Worm (Caenorhabditis elegans) whole organism, late embryonic: ENCODE measurements around the gene ipla-3.

Experiments used
- C08G9.2 ChIP-seq: sonication (generic microtip); optimal IDR thresholded peaks from 2 replicates; lab custom pipeline; 2016; ENCODE audit warnings: mild to moderate bottlenecking, missing genetic modification characterization, moderate library complexity, missing compliant biosample characterization
- C38D4.7 ChIP-seq: fragments of 200-800 bp; sonication (Bioruptor generic); optimal IDR thresholded peaks from 2 replicates; lab custom pipeline; 2018; ENCODE audit warnings: mild to moderate bottlenecking, missing genetic modification characterization, moderate library complexity, missing compliant biosample characterization
- F13H6.1 ChIP-seq: sonication (generic microtip); optimal IDR thresholded peaks from 2 replicates; lab custom pipeline; 2016; ENCODE audit warnings: missing genetic modification characterization, missing compliant biosample characterization
- K02D7.2 ChIP-seq: sonication (generic microtip); optimal IDR thresholded peaks from 2 replicates; lab custom pipeline; 2017; ENCODE audit warnings: mild to moderate bottlenecking, missing genetic modification characterization, missing compliant biosample characterization
- K09A11.1 ChIP-seq: sonication (generic microtip); optimal IDR thresholded peaks from 2 replicates; lab custom pipeline; 2017; ENCODE audit warnings: antibody characterized with exemption, mild to moderate bottlenecking, missing genetic modification characterization, missing compliant biosample characterization; ENCODE audit not compliant: insufficient read depth
- T23F11.4 ChIP-seq: fragments of 200-800 bp; sonication (Bioruptor generic); optimal IDR thresholded peaks from 2 replicates; lab custom pipeline; 2018; ENCODE audit warnings: mild to moderate bottlenecking, missing genetic modification characterization, missing compliant biosample characterization
- Y22D7AL.16 ChIP-seq: sonication (generic microtip); optimal IDR thresholded peaks from 2 replicates; lab custom pipeline; 2016; ENCODE audit warnings: missing genetic modification characterization, missing compliant biosample characterization
- ama-1 ChIP-seq: fragments of 150-350 bp; optimal IDR thresholded peaks from 2 replicates; lab custom pipeline; 2014
- ceh-2 ChIP-seq: sonication (generic microtip); optimal IDR thresholded peaks from 2 replicates; lab custom pipeline; 2016; ENCODE audit warnings: missing genotype, missing genetic modification characterization, missing compliant biosample characterization
- ceh-24 ChIP-seq: sonication (generic microtip); optimal IDR thresholded peaks from 2 replicates; lab custom pipeline; 2016; ENCODE audit warnings: mild to moderate bottlenecking, missing genetic modification characterization, missing compliant biosample characterization
- ceh-30 ChIP-seq: fragments of 150-350 bp; optimal IDR thresholded peaks from 2 replicates; lab custom pipeline; 2014; ENCODE audit warnings: missing biosample characterization, missing genetic modification characterization
- ceh-31 ChIP-seq: sonication (generic microtip); optimal IDR thresholded peaks from 2 replicates; lab custom pipeline; 2016; ENCODE audit warnings: missing genetic modification characterization, missing compliant biosample characterization
- ceh-34 ChIP-seq: sonication (generic microtip); optimal IDR thresholded peaks from 2 replicates; lab custom pipeline; 2016; ENCODE audit warnings: mild to moderate bottlenecking, missing genetic modification characterization, missing compliant biosample characterization
- ceh-45 ChIP-seq: fragments of 200-800 bp; sonication (Bioruptor generic); IDR thresholded peaks from 2 replicates; pipeline ENCODE4 v1.3.6; 2022; ENCODE audit warnings: missing genetic modification reagents, missing genetic modification characterization, missing compliant biosample characterization
- ceh-6 ChIP-seq: fragments of 200-800 bp; sonication (Bioruptor generic); optimal IDR thresholded peaks from 2 replicates; lab custom pipeline; 2018; ENCODE audit warnings: mild to moderate bottlenecking, missing genetic modification characterization, missing compliant biosample characterization
- dve-1 ChIP-seq: sonication (generic microtip); optimal IDR thresholded peaks from 2 replicates; lab custom pipeline; 2017; ENCODE audit warnings: antibody characterized with exemption, mild to moderate bottlenecking, missing genetic modification characterization, missing compliant biosample characterization
- elt-2 ChIP-seq: sonication (generic microtip); optimal IDR thresholded peaks from 2 replicates; lab custom pipeline; 2016; ENCODE audit warnings: missing genetic modification reagents, missing genetic modification characterization, missing compliant biosample characterization
- elt-4 ChIP-seq: sonication (generic microtip); optimal IDR thresholded peaks from 2 replicates; lab custom pipeline; 2016; ENCODE audit warnings: missing genetic modification characterization, missing compliant biosample characterization
- ets-4 ChIP-seq: sonication (generic microtip); optimal IDR thresholded peaks from 2 replicates; lab custom pipeline; 2016; ENCODE audit warnings: missing genetic modification characterization, missing compliant biosample characterization
- fkh-10 ChIP-seq: fragments of 150-350 bp; optimal IDR thresholded peaks from 2 replicates; lab custom pipeline; 2014; ENCODE audit warnings: missing biosample characterization, missing genetic modification reagents, missing genetic modification characterization
- fkh-6 ChIP-seq: sonication (generic microtip); optimal IDR thresholded peaks from 2 replicates; lab custom pipeline; 2016; ENCODE audit warnings: missing genetic modification characterization, missing compliant biosample characterization
- gmeb-2 ChIP-seq: sonication (generic microtip); optimal IDR thresholded peaks from 2 replicates; lab custom pipeline; 2016; ENCODE audit warnings: missing genetic modification characterization, inconsistent platforms, missing compliant biosample characterization
- hlh-13 ChIP-seq: fragments of 200-800 bp; sonication (Bioruptor generic); optimal IDR thresholded peaks from 2 replicates; lab custom pipeline; 2018; ENCODE audit warnings: mild to moderate bottlenecking, missing genetic modification characterization, missing compliant biosample characterization
- hlh-15 ChIP-seq: sonication (generic microtip); optimal IDR thresholded peaks from 2 replicates; lab custom pipeline; 2016; ENCODE audit warnings: missing genetic modification characterization, missing compliant biosample characterization
- hlh-6 ChIP-seq: sonication (generic microtip); optimal IDR thresholded peaks from 2 replicates; lab custom pipeline; 2016; ENCODE audit warnings: missing genotype, missing genetic modification characterization, missing compliant biosample characterization
- hlh-8 ChIP-seq: sonication (generic microtip); optimal IDR thresholded peaks from 2 replicates; lab custom pipeline; 2016; ENCODE audit warnings: missing genotype, missing genetic modification characterization, missing compliant biosample characterization
- lin-11 ChIP-seq: fragments of 200-800 bp; sonication (Bioruptor generic); optimal IDR thresholded peaks from 2 replicates; lab custom pipeline; 2018; ENCODE audit warnings: mild to moderate bottlenecking, missing genetic modification characterization, missing compliant biosample characterization
- madf-2 ChIP-seq: sonication (generic microtip); optimal IDR thresholded peaks from 2 replicates; lab custom pipeline; 2017; ENCODE audit warnings: missing genetic modification characterization, missing compliant biosample characterization
- mec-3 ChIP-seq: sonication (generic microtip); optimal IDR thresholded peaks from 2 replicates; lab custom pipeline; 2016; ENCODE audit warnings: borderline replicate concordance, missing genetic modification characterization, missing compliant biosample characterization
- nhr-232 ChIP-seq: sonication (generic microtip); optimal IDR thresholded peaks from 2 replicates; lab custom pipeline; 2016; ENCODE audit warnings: missing genetic modification characterization, missing compliant biosample characterization
- npax-4 ChIP-seq: sonication (generic microtip); optimal IDR thresholded peaks from 2 replicates; lab custom pipeline; 2016; ENCODE audit warnings: missing genetic modification characterization, missing compliant biosample characterization
- odd-2 ChIP-seq: sonication (generic microtip); optimal IDR thresholded peaks from 2 replicates; lab custom pipeline; 2017; ENCODE audit warnings: antibody characterized with exemption, mild to moderate bottlenecking, missing genetic modification characterization, missing compliant biosample characterization
- pag-3 ChIP-seq: sonication (generic microtip); optimal IDR thresholded peaks from 2 replicates; lab custom pipeline; 2016; ENCODE audit warnings: missing compliant biosample characterization, missing genetic modification characterization, borderline replicate concordance
- pat-9 ChIP-seq: fragments of 200-800 bp; sonication (Bioruptor generic); optimal IDR thresholded peaks from 2 replicates; lab custom pipeline; 2018; ENCODE audit warnings: mild to moderate bottlenecking, missing genetic modification characterization, moderate library complexity, missing compliant biosample characterization
- pax-1 ChIP-seq: fragments of 150-350 bp; optimal IDR thresholded peaks from 2 replicates; lab custom pipeline; 2014; ENCODE audit warnings: missing biosample characterization, missing genetic modification characterization
- pha-2 ChIP-seq: sonication (generic microtip); optimal IDR thresholded peaks from 2 replicates; lab custom pipeline; 2017; ENCODE audit warnings: mild to moderate bottlenecking, missing genetic modification characterization, missing compliant biosample characterization
- pha-4 ChIP-seq: fragments of 150-350 bp; optimal IDR thresholded peaks from 2 replicates; lab custom pipeline; 2018; ENCODE audit warnings: missing biosample characterization, missing genetic modification reagents, missing genetic modification characterization
- pqm-1 ChIP-seq: sonication (generic microtip); optimal IDR thresholded peaks from 2 replicates; lab custom pipeline; 2016; ENCODE audit warnings: missing genetic modification characterization, missing compliant biosample characterization
- pros-1 ChIP-seq: fragments of 150-350 bp; optimal IDR thresholded peaks from 2 replicates; lab custom pipeline; 2014; ENCODE audit warnings: missing biosample characterization, missing genetic modification reagents, missing genetic modification characterization
- rnt-1 ChIP-seq: sonication (generic microtip); optimal IDR thresholded peaks from 2 replicates; lab custom pipeline; 2016; ENCODE audit warnings: missing genetic modification characterization, missing compliant biosample characterization
- sox-4 ChIP-seq: sonication (generic microtip); optimal IDR thresholded peaks from 2 replicates; lab custom pipeline; 2017; ENCODE audit warnings: mild to moderate bottlenecking, missing genetic modification characterization, inconsistent platforms, missing compliant biosample characterization
- syd-9 ChIP-seq: sonication (generic microtip); optimal IDR thresholded peaks from 2 replicates; lab custom pipeline; 2016; ENCODE audit warnings: mild to moderate bottlenecking, missing genetic modification characterization, moderate library complexity, missing compliant biosample characterization
- tbx-2 ChIP-seq: sonication (generic microtip); optimal IDR thresholded peaks from 2 replicates; lab custom pipeline; 2016; ENCODE audit warnings: missing genetic modification characterization, missing compliant biosample characterization
- tbx-7 ChIP-seq: sonication (generic microtip); optimal IDR thresholded peaks from 2 replicates; lab custom pipeline; 2016; ENCODE audit warnings: missing genotype, missing genetic modification characterization, missing compliant biosample characterization
- ttx-3 ChIP-seq: sonication (generic microtip); optimal IDR thresholded peaks from 2 replicates; lab custom pipeline; 2016; ENCODE audit warnings: missing genetic modification reagents, missing genetic modification characterization, missing compliant biosample characterization
- unc-3 ChIP-seq, 2 experiments: fragments of 200-800 bp in 1 of 2; sonication (Bioruptor generic) in 1 of 2; sonication (generic microtip) in 1 of 2; conservative IDR thresholded peaks in 1 of 2; optimal IDR thresholded peaks in 1 of 2; 2 replicates each; pipeline versions ENCODE4 v1.3.6 to Lab custom; 2016 to 2022; ENCODE audit warnings: missing compliant biosample characterization in 2 of 2, missing genetic modification characterization in 2 of 2, missing genetic modification reagents in 1 of 2
- unc-86 ChIP-seq: sonication (generic microtip); optimal IDR thresholded peaks from 2 replicates; lab custom pipeline; 2016; ENCODE audit warnings: missing genetic modification characterization, missing compliant biosample characterization

The ipla-3 gene

DNA sequence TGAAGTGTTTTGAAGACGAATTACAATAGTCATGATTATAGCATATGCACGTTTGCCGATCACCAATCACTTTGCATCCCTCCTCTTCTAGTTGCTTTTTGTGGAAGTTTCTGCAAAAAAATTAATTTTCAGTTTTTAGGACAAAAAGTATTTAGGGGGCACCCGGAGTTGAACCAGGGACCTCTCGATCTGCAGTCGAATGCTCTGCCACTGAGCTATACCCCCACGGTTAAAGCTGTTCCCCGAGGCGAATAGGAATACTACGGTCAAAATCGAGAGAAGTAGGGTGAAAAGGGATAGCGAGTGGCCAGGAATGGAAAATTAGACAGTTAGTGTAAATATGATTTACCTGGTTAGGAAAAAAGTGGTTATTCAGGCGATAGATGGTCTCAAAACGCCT is 35.1 kb downstream of the ipla-3 start (continued):
- TF ChIP-seq odd-2 (tag; lab: Kevin White, UChicago), result no peak
- TF ChIP-seq F13H6.1 (tag; lab: Kevin White, UChicago), result no peak
- peak; percentile 50 for TF ChIP-seq lin-11 (tag; lab: Kevin White, UChicago)
- TF ChIP-seq unc-3 (GFP tag; conservative IDR thresholded peaks at IDR 0.05; lab: Robert Waterston, UW), result no peak
- no peak for TF ChIP-seq unc-3 (tag; optimal IDR thresholded peaks at IDR 0.05; lab: Kevin White, UChicago)
- TF ChIP-seq pros-1, result no peak
- TF ChIP-seq sox-4 (tag; lab: Kevin White, UChicago), result peak; percentile 38
- peak; percentile 23 for TF ChIP-seq syd-9 (tag; lab: Kevin White, UChicago)
- TF ChIP-seq fkh-6 (tag; lab: Kevin White, UChicago), result peak; percentile 5
- TF ChIP-seq Y22D7AL.16 (tag; lab: Kevin White, UChicago), result no peak
- TF ChIP-seq tbx-2, result peak; percentile 45
- no peak for TF ChIP-seq pax-1 (tag; lab: Kevin White, UChicago)
- no peak for TF ChIP-seq fkh-10
- peak; percentile 87 for TF ChIP-seq pha-2 (tag; lab: Kevin White, UChicago)
- TF ChIP-seq ceh-31 (tag; lab: Kevin White, UChicago), result peak; percentile 15
- TF ChIP-seq ceh-34 (tag; lab: Kevin White, UChicago), result peak; percentile 14
- no peak for TF ChIP-seq ama-1 (lab: Kevin White, UChicago)
- TF ChIP-seq ceh-45 (GFP tag; lab: Robert Waterston, UW), result 0 out of 2 replicates have a peak, but pooled peaks have one; percentile 46
- peak; percentile 9 for TF ChIP-seq npax-4 (tag; lab: Kevin White, UChicago)
- TF ChIP-seq K02D7.2 (tag; lab: Kevin White, UChicago), result peak; percentile 7
- TF ChIP-seq mec-3 (tag; lab: Kevin White, UChicago), result peak; percentile 39
- no peak for TF ChIP-seq hlh-13 (GFP tag; lab: Kevin White, UChicago)
- TF ChIP-seq C08G9.2 (tag; lab: Kevin White, UChicago), result peak; percentile 28
- TF ChIP-seq unc-86, result no peak
- peak; percentile 3 for TF ChIP-seq K09A11.1 (tag; lab: Kevin White, UChicago)
- no peak for TF ChIP-seq hlh-15 (tag; lab: Kevin White, UChicago)
- peak; percentile 65 for TF ChIP-seq elt-2 (tag; lab: Kevin White, UChicago)
- TF ChIP-seq dve-1 (tag; lab: Kevin White, UChicago), result peak; percentile 29
- TF ChIP-seq ceh-6 (GFP tag; lab: Kevin White, UChicago), result peak; percentile 64
- no peak for TF ChIP-seq rnt-1 (tag; lab: Kevin White, UChicago)
- TF ChIP-seq ceh-2 (tag; lab: Kevin White, UChicago), result peak; percentile 18
- TF ChIP-seq ets-4, result no peak
- TF ChIP-seq pha-4, result no peak
- peak; percentile 28 for TF ChIP-seq nhr-232 (tag; lab: Kevin White, UChicago)
- peak; percentile 52 for TF ChIP-seq pat-9 (tag; lab: Kevin White, UChicago)
- peak; percentile 57 for TF ChIP-seq gmeb-2
- no peak for TF ChIP-seq ttx-3 (tag; lab: Kevin White, UChicago)
- TF ChIP-seq, all 69 proteins: peak for 32

DNA sequence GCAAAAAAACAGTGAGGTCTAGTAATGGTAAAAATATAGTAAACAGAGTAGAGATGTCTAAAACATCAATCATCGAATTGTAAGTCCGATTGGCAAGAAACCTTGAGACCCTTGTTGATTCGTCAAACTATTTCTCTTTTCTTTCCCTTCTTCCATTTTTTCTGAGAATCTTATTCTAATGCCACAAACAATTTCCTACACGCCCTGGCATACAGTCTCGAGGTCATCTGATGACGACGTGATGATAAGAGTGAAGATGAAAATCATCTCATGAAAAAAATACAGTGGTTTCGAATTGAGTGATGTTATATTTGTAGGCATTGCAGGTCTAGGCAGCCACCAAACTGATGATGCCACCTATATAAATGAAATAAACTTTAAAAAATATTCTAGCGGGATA is 36.2 kb downstream of the ipla-3 start:
- TF ChIP-seq mec-3 (tag; lab: Kevin White, UChicago), result no peak
- TF ChIP-seq ceh-30, result no peak
- TF ChIP-seq hlh-6, result no peak
- TF ChIP-seq pha-4, result no peak
- no peak for TF ChIP-seq C38D4.7 (GFP tag; lab: Kevin White, UChicago)
- no peak for TF ChIP-seq pat-9 (tag; lab: Kevin White, UChicago)
- TF ChIP-seq hlh-15 (tag; lab: Kevin White, UChicago), result no peak
- TF ChIP-seq madf-2, result no peak
- no peak for TF ChIP-seq T23F11.4
- no peak for TF ChIP-seq Y22D7AL.16 (tag; lab: Kevin White, UChicago)
- TF ChIP-seq hlh-8 (tag; lab: Kevin White, UChicago), result no peak
- no peak for TF ChIP-seq pha-2 (tag; lab: Kevin White, UChicago)
- TF ChIP-seq elt-4 (tag; lab: Kevin White, UChicago), result no peak
- no peak for TF ChIP-seq pag-3 (tag; lab: Kevin White, UChicago)
- no peak for TF ChIP-seq ceh-31 (tag; lab: Kevin White, UChicago)
- no peak for TF ChIP-seq ceh-24 (tag; lab: Kevin White, UChicago)
- no peak for TF ChIP-seq pqm-1 (tag; lab: Kevin White, UChicago)
- TF ChIP-seq tbx-7 (tag; lab: Kevin White, UChicago), result no peak
- no peak for TF ChIP-seq syd-9 (tag; lab: Kevin White, UChicago)
- TF ChIP-seq ceh-45 (GFP tag; lab: Robert Waterston, UW), result no peak
